Worm (Caenorhabditis elegans) whole organism, L3 larva: ENCODE results near the gene Y44F5A.1.

Experiments
- aly-2 ChIP-seq: fragments of 150-350 bp; optimal IDR thresholded peaks from 2 replicates; lab custom pipeline; 2014; ENCODE audit warnings: missing biosample characterization, missing genetic modification characterization
- ceh-82 ChIP-seq: fragments of 150-350 bp; optimal IDR thresholded peaks from 2 replicates; lab custom pipeline; 2014; ENCODE audit warnings: missing biosample characterization, missing genetic modification characterization
- fos-1 ChIP-seq: fragments of 150-350 bp; optimal IDR thresholded peaks from 2 replicates; lab custom pipeline; 2014; ENCODE audit warnings: missing biosample characterization, missing genetic modification characterization
- nhr-12 ChIP-seq: fragments of 150-350 bp; optimal IDR thresholded peaks from 2 replicates; lab custom pipeline; 2014; ENCODE audit warnings: missing biosample characterization, missing genetic modification characterization
- nhr-23 ChIP-seq: fragments of 150-350 bp; optimal IDR thresholded peaks from 2 replicates; lab custom pipeline; 2014; ENCODE audit warnings: missing biosample characterization, missing genetic modification reagents, missing genetic modification characterization
- nhr-237 ChIP-seq: fragments of 150-350 bp; optimal IDR thresholded peaks from 2 replicates; lab custom pipeline; 2014; ENCODE audit warnings: missing biosample characterization, missing genetic modification characterization
- nhr-77 ChIP-seq: fragments of 150-350 bp; optimal IDR thresholded peaks from 2 replicates; lab custom pipeline; 2014; ENCODE audit warnings: missing biosample characterization, missing genetic modification characterization
- pha-4 ChIP-seq: fragments of 150-350 bp; optimal IDR thresholded peaks from 2 replicates; lab custom pipeline; 2014; ENCODE audit warnings: missing biosample characterization, missing genetic modification reagents, missing genetic modification characterization

ce11 chrIII:4265892-4266291 is 18.4 kb upstream of the Y44F5A.1 start:
- TF ChIP-seq fos-1 (tag; lab: Kevin White, UChicago) (no peak), nhr-12 (tag; lab: Kevin White, UChicago) (no peak), pha-4 (tag; lab: Kevin White, UChicago) (no peak), aly-2 (tag; lab: Kevin White, UChicago) (no peak), nhr-237 (tag; lab: Kevin White, UChicago) (no peak), nhr-77 (no peak), nhr-23 (no peak), ceh-82 (tag; lab: Kevin White, UChicago) (no peak)
